Worm (Caenorhabditis elegans): Measurements from ENCODE around the gene F36H9.10.

Gene F36H9.10

DNA sequence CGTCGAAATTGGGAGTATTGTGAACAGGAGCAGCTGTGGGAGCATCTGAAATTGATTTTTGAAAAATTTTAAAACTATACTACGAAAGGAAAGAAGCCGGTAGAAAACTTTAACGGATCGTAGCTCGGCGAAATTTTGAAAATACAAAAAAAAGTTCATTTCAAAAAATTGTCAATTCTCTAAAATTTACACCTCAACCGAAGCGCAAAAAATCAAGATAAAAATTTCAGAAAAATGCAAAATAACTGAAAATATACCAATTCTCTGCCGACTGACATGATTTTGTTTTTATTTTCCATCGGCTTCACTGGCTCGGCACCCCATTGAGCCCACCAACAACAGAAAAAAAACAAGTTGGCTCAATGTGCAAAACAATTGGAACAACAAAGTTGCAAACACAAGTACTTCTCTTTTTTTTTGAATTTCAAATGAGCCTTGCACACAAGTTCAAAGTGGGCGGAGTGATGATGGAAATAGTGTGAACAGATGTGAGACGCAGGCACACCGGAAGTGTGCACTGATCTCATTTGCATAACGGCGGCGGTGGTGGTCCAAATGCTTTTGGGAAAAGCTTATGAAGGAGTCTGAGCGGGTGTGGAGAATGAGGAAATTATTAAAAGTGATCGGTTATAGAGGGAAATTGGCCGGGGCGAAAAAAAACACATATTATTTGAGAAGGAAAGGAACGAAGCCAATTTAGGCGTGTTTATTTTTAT is 23.0 kb upstream of the F36H9.10 start, which contains the start of gene F36H9.7:
F36H9.7 (minus strand) TSS at position 51 of the 716 bp plus-strand sequence.
- peak; percentile 57 for TF ChIP-seq unc-42 (tag; optimal IDR thresholded peaks at IDR 0.05)
- TF ChIP-seq hlh-6 (tag; optimal IDR thresholded peaks at IDR 0.05) = no peak

DNA sequence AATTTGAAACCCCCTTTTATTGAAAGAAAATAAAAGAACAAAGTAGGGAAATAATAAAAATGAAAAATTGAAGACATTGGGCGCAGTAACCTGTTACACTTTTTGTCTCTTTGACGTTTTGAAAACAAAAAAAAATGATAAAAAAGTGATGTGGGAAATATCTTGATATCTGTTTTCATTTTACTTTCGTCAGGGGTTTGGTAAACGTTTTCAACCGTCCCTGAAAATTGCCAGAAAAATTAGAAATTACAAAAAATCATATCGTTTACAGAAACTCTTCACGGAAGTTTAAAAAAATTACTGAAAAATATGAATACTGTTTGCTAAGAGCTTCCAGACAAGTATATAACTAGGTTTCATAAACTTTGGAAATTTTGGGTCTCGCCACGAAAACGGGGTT is 18.9 kb upstream of the F36H9.10 start, which contains the start of gene F36H9.4:
F36H9.4 (minus strand) TSS at position 101 of the 400 bp plus-strand sequence.
- TF ChIP-seq ceh-18 (tag; optimal IDR thresholded peaks at IDR 0.05) = no peak
- no peak for TF ChIP-seq pha-2 (tag; optimal IDR thresholded peaks at IDR 0.05)
- no peak for TF ChIP-seq C38D4.7 (GFP tag; optimal IDR thresholded peaks at IDR 0.05)
- TF ChIP-seq ceh-19 (GFP tag; optimal IDR thresholded peaks at IDR 0.05) = no peak
- no peak for TF ChIP-seq ceh-45 (GFP tag; IDR thresholded peaks at IDR 0.05)
- TF ChIP-seq nhr-11 (tag; optimal IDR thresholded peaks at IDR 0.05) = no peak

DNA sequence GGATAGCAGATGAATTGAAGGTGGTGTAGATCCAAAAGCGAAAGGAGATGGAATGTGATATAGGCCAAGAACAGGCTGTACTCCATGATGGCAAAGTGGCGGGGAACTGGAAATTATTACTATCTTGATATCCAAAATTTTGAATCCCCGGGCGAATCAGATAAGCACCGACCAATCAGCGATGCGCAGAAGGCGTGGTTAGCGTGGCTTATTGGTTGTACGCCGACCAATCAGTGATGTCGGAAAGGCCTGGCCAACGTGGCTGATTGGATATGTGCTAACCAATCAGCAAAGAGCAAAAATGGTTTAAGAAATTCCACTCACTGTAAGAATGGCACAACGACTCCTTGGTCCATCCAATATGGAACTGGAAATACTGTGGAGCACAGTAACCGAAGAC is 18.0 kb upstream of the F36H9.10 start:
- no peak for TF ChIP-seq lin-11 (tag; optimal IDR thresholded peaks at IDR 0.05)
- no peak for TF ChIP-seq lim-6 (tag; optimal IDR thresholded peaks at IDR 0.05)
- TF ChIP-seq K09A11.1 (tag; optimal IDR thresholded peaks at IDR 0.05; ENCODE audit: insufficient read depth) = no peak
- peak; percentile 85 for TF ChIP-seq nfya-1 (tag; optimal IDR thresholded peaks at IDR 0.05)

DNA sequence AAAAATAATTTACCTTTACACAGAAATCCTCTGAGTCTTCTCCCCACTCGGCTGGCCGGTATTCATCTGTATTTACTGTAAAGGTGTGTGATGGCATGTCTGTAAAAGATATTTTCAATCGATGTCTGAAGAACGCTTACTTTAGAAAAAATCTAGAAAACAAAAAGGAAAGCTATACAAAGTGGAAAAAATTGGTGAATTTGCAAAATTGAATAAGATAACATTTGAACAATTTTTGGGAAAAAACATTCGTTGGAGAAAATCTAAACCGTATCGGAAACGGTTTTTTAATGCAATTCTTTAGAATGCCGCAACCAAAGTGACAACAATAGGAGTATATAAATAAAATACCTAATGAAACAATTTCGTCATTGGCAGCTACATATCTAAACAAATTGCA is 16.1 kb upstream of the F36H9.10 start, which contains the start of gene F36H9.5:
F36H9.5 (minus strand) TSS at position 101 of the 400 bp plus-strand sequence.
- TF ChIP-seq hlh-13 (GFP tag; optimal IDR thresholded peaks at IDR 0.05) (no peak), ztf-16 (tag; optimal IDR thresholded peaks at IDR 0.05) (no peak), nfya-1 (tag; optimal IDR thresholded peaks at IDR 0.05) (no peak)

DNA sequence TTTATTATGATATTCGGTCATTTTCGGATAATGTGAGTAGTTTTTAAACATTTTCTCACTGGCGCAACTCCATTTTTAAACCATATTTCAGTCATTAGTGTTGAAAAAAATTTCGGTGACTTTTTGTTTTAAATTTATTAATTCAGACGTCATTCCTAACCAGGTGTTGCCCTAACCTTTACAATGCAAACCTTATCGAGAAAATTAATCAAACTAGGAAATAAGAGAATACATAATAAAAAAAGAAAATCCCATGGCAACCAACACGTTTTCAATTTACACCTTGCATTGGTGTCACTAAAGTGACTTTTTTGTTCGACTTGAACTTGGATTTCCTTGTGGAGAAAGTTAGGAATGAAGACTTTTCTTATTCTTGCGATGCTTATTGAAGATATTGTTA is 9.8 kb upstream of the F36H9.10 start, which contains the start of gene F36H9.2:
F36H9.2 (plus strand) TSS at position 301 of the 400 bp plus-strand sequence.
- TF ChIP-seq sox-2 (GFP tag; IDR thresholded peaks at IDR 0.05) = no peak
- TF ChIP-seq unc-42 (tag; optimal IDR thresholded peaks at IDR 0.05) = no peak
- no peak for TF ChIP-seq hlh-30 (tag; optimal IDR thresholded peaks at IDR 0.05; ENCODE audit: insufficient read depth)
- TF ChIP-seq pha-4 (tag; optimal IDR thresholded peaks at IDR 0.05) = no peak
- TF ChIP-seq ceh-34 (tag; optimal IDR thresholded peaks at IDR 0.05) = no peak
- TF ChIP-seq nfya-1 (tag; optimal IDR thresholded peaks at IDR 0.05) = no peak
- TF ChIP-seq odd-2 (tag; optimal IDR thresholded peaks at IDR 0.05) = no peak
- TF ChIP-seq eyg-1 (tag; optimal IDR thresholded peaks at IDR 0.05) = no peak
- TF ChIP-seq ceh-30 (tag; optimal IDR thresholded peaks at IDR 0.05) = no peak
- TF ChIP-seq hlh-13 (GFP tag; optimal IDR thresholded peaks at IDR 0.05) = no peak
- no peak for TF ChIP-seq gmeb-2 (tag; optimal IDR thresholded peaks at IDR 0.05)

DNA sequence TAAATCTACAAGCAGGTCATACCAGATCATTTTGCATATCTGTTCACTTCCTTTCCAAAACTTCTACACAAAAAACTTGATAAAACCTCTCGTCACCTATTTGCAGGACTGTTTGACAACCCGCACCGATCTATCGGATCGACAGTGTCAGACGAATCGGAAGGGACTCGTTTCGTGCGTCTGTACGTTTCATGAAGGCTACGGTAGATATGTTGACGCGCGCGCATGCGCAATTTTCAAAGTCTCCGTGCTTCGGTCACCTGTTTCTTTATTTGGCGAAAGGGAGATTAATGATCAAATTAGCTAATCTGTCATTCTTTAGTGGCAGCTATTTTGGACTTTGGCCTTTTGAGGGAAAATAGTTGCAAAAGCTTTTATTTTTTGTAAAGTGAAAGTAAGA is 8.5 kb upstream of the F36H9.10 start:
- TF ChIP-seq fax-1 (tag; optimal IDR thresholded peaks at IDR 0.05) = no peak
- no peak for TF ChIP-seq ceh-30 (tag; optimal IDR thresholded peaks at IDR 0.05)
- no peak for TF ChIP-seq ceh-45 (GFP tag; IDR thresholded peaks at IDR 0.05)
- TF ChIP-seq gmeb-2 (tag; optimal IDR thresholded peaks at IDR 0.05) = no peak

DNA sequence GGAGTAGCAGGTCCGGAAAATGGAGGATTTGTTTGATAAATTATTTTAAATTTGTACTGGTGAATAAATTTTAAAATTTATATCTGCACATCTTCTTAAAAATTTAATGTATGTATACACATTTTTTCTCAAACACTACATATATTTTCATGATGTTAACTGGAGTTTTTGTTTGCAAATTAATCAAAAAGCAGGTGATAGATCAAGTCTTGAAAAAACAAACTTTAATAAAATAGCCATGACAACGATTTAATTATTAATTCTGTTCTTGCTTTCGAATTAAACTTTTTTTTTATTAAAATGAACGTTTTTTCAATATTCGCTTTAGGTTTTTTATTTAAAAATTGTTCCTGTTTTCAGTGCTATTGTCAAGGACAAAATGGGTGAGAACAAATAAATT is 3.8 kb upstream of the F36H9.10 start, which contains the start of gene F36H9.1:
F36H9.1 (plus strand) TSS at position 301 of the 400 bp plus-strand sequence.
- TF ChIP-seq ttx-3 (tag; optimal IDR thresholded peaks at IDR 0.05) (no peak), sox-4 (tag; optimal IDR thresholded peaks at IDR 0.05) (no peak), hlh-15 (tag; optimal IDR thresholded peaks at IDR 0.05) (no peak), nhr-232 (tag; optimal IDR thresholded peaks at IDR 0.05) (no peak), pqm-1 (tag; optimal IDR thresholded peaks at IDR 0.05) (no peak), lim-6 (tag; optimal IDR thresholded peaks at IDR 0.05) (no peak), zip-5 (tag; optimal IDR thresholded peaks at IDR 0.05) (no peak), ceh-31 (tag; optimal IDR thresholded peaks at IDR 0.05) (no peak), elt-2 (tag; optimal IDR thresholded peaks at IDR 0.05) (no peak), C38D4.7 (GFP tag; optimal IDR thresholded peaks at IDR 0.05) (no peak), ceh-14 (tag; optimal IDR thresholded peaks at IDR 0.05) (no peak)

Data from whole organism, late embryonic.